Fruit fly (Drosophila melanogaster) whole organism, embryonic: ENCODE measurements around the gene Tcs6.
A peak's percentile ranks its signal among the peaks of the same experiment; 100 is the strongest.

ENCODE experiments used
- Abd-B ChIP-seq: fragments of 200-800 bp; sonication (Bioruptor generic); optimal IDR thresholded peaks from 2 replicates; lab custom pipeline; 2018; ENCODE audit warnings: missing biosample characterization, mild to moderate bottlenecking, missing genetic modification characterization, moderate library complexity
- B-H1 ChIP-seq: fragments of 200-800 bp; sonication (Bioruptor generic); IDR thresholded peaks from 3 replicates; pipeline ENCODE4 v1.3.6; 2022; ENCODE audit warnings: missing biosample characterization, missing genetic modification characterization
- BEAF-32 ChIP-seq: fragments of 200-800 bp; sonication (Bioruptor generic); optimal IDR thresholded peaks from 3 replicates; lab custom pipeline; 2017; ENCODE audit warnings: missing biosample characterization, missing genetic modification characterization, mild to moderate bottlenecking, moderate library complexity, missing genetic modification reagents
- CG10274 ChIP-seq: fragments of 200-800 bp; sonication (Bioruptor generic); optimal IDR thresholded peaks from 3 replicates; lab custom pipeline; 2017; ENCODE audit warnings: missing biosample characterization, mild to moderate bottlenecking, missing genetic modification characterization
- CG10431 ChIP-seq: fragments of 200-800 bp; sonication (Bioruptor generic); optimal IDR thresholded peaks from 3 replicates; lab custom pipeline; 2018; ENCODE audit warnings: missing biosample characterization, mild to moderate bottlenecking, missing genetic modification characterization
- CG10462 ChIP-seq: fragments of 200-800 bp; sonication (Bioruptor generic); optimal IDR thresholded peaks from 2 replicates; lab custom pipeline; 2016; ENCODE audit warnings: missing biosample characterization, missing genetic modification characterization
- CG12219 ChIP-seq: fragments of 200-800 bp; sonication (Bioruptor generic); optimal IDR thresholded peaks from 3 replicates; lab custom pipeline; 2018; ENCODE audit warnings: missing biosample characterization, mild to moderate bottlenecking, missing genetic modification characterization
- CG12769 ChIP-seq: fragments of 200-800 bp; sonication (Bioruptor generic); optimal IDR thresholded peaks from 2 replicates; lab custom pipeline; 2019; ENCODE audit warnings: missing biosample characterization, mild to moderate bottlenecking, missing genetic modification characterization, moderate library complexity
- CG13775 ChIP-seq: fragments of 200-800 bp; sonication (Bioruptor generic); optimal IDR thresholded peaks from 3 replicates; lab custom pipeline; 2017; ENCODE audit warnings: missing biosample characterization, mild to moderate bottlenecking, missing genetic modification characterization
- CG17912 ChIP-seq: fragments of 200-800 bp; sonication (Bioruptor generic); optimal IDR thresholded peaks from 2 replicates; lab custom pipeline; 2018; ENCODE audit warnings: missing biosample characterization, mild to moderate bottlenecking, missing genetic modification characterization
- CG2129 ChIP-seq: fragments of 200-800 bp; sonication (Bioruptor generic); IDR thresholded peaks from 2 replicates; pipeline ENCODE4 v1.3.6; 2022; ENCODE audit warnings: missing biosample characterization, missing genetic modification characterization; ENCODE audit not compliant: partially characterized antibody
- CG32772 ChIP-seq: fragments of 200-800 bp; sonication (Bioruptor generic); IDR thresholded peaks from 2 replicates; pipeline ENCODE4 v1.3.6; 2022; ENCODE audit warnings: missing biosample characterization, missing genetic modification characterization
- CG3847 ChIP-seq: fragments of 200-800 bp; sonication (Bioruptor generic); IDR thresholded peaks from 2 replicates; pipeline ENCODE4 v1.3.6; 2022; ENCODE audit warnings: missing biosample characterization, missing genetic modification characterization
- CG4617 ChIP-seq: fragments of 200-800 bp; sonication (Bioruptor generic); optimal IDR thresholded peaks from 3 replicates; lab custom pipeline; 2016; ENCODE audit warnings: missing biosample characterization, missing genetic modification characterization, borderline replicate concordance
- CG6272 ChIP-seq: fragments of 200-800 bp; sonication (Bioruptor generic); IDR thresholded peaks from 2 replicates; pipeline ENCODE4 v1.3.6; 2022; ENCODE audit warnings: missing biosample characterization, missing genetic modification characterization
- CG6654 ChIP-seq: fragments of 200-800 bp; sonication (Bioruptor generic); optimal IDR thresholded peaks from 2 replicates; lab custom pipeline; 2017; ENCODE audit warnings: missing biosample characterization, mild to moderate bottlenecking, missing genetic modification characterization
- CG6689 ChIP-seq: fragments of 200-800 bp; sonication (Bioruptor generic); IDR thresholded peaks from 2 replicates; pipeline ENCODE4 v1.3.6; 2022; ENCODE audit warnings: missing biosample characterization, missing genetic modification characterization
- CG6765 ChIP-seq: fragments of 200-800 bp; sonication (Bioruptor generic); optimal IDR thresholded peaks from 3 replicates; lab custom pipeline; 2017; ENCODE audit warnings: missing biosample characterization, mild to moderate bottlenecking, missing genetic modification characterization
- CG7786 ChIP-seq: fragments of 200-800 bp; sonication (Bioruptor generic); optimal IDR thresholded peaks from 2 replicates; lab custom pipeline; 2016; ENCODE audit warnings: missing biosample characterization, missing genetic modification characterization
- CG7963 ChIP-seq: fragments of 200-800 bp; sonication (Bioruptor generic); IDR thresholded peaks from 3 replicates; pipeline ENCODE4 v1.3.6; 2022; ENCODE audit warnings: missing biosample characterization, missing genetic modification characterization; ENCODE audit not compliant: partially characterized antibody
- CG8924 ChIP-seq: fragments of 200-800 bp; optimal IDR thresholded peaks from 3 replicates; lab custom pipeline; 2019; ENCODE audit warnings: missing biosample characterization, mild to moderate bottlenecking, missing genetic modification characterization, moderate library complexity
- CG9876 ChIP-seq: fragments of 200-800 bp; sonication (Bioruptor generic); optimal IDR thresholded peaks from 2 replicates; lab custom pipeline; 2016; ENCODE audit warnings: missing biosample characterization, missing genetic modification characterization
- Dek ChIP-seq: fragments of 200-800 bp; sonication (Bioruptor generic); optimal IDR thresholded peaks from 3 replicates; lab custom pipeline; 2019; ENCODE audit warnings: missing biosample characterization, mild to moderate bottlenecking, missing genetic modification characterization, moderate library complexity
- Dip2 ChIP-seq: fragments of 200-800 bp; sonication (Bioruptor generic); IDR thresholded peaks from 2 replicates; pipeline ENCODE4 v1.3.6; 2022; ENCODE audit warnings: missing biosample characterization, missing genetic modification characterization
- Dll ChIP-seq: fragments of 200-800 bp; sonication (Bioruptor generic); IDR thresholded peaks from 4 replicates; pipeline ENCODE4 v1.3.6; 2022; ENCODE audit warnings: missing biosample characterization, missing genetic modification characterization; ENCODE audit not compliant: partially characterized antibody
- H2.0 ChIP-seq: fragments of 200-800 bp; sonication (Bioruptor generic); IDR thresholded peaks from 2 replicates; pipeline ENCODE4 v1.3.6; 2022; ENCODE audit warnings: missing biosample characterization, missing genetic modification characterization
- Lim3 ChIP-seq: fragments of 200-800 bp; sonication (Bioruptor generic); IDR thresholded peaks from 2 replicates; pipeline ENCODE4 v1.3.6; 2022; ENCODE audit warnings: missing biosample characterization, missing genetic modification characterization
- Optix ChIP-seq: fragments of 200-800 bp; sonication (Bioruptor generic); IDR thresholded peaks from 3 replicates; pipeline ENCODE4 v1.3.6; 2022; ENCODE audit warnings: missing biosample characterization, missing genetic modification characterization
- Ptx1 ChIP-seq: fragments of 200-800 bp; sonication (Bioruptor generic); IDR thresholded peaks from 2 replicates; pipeline ENCODE4 v1.3.6; 2022; ENCODE audit warnings: missing biosample characterization, missing genetic modification characterization
- Scr ChIP-seq: fragments of 200-800 bp; sonication (Bioruptor generic); IDR thresholded peaks from 2 replicates; pipeline ENCODE4 v1.3.6; 2022; ENCODE audit warnings: missing biosample characterization, missing genetic modification characterization; ENCODE audit not compliant: partially characterized antibody
- Xrp1 ChIP-seq: fragments of 200-800 bp; sonication (Bioruptor generic); IDR thresholded peaks from 2 replicates; pipeline ENCODE4 v1.3.6; 2022; ENCODE audit warnings: missing biosample characterization, missing genetic modification characterization
- al ChIP-seq: fragments of 200-800 bp; sonication (Bioruptor generic); IDR thresholded peaks from 2 replicates; pipeline ENCODE4 v1.3.6; 2022; ENCODE audit warnings: missing biosample characterization, missing genetic modification characterization
- cato ChIP-seq: fragments of 200-800 bp; sonication (Bioruptor generic); optimal IDR thresholded peaks from 2 replicates; lab custom pipeline; 2016; ENCODE audit warnings: missing biosample characterization, missing genetic modification characterization, borderline replicate concordance
- chif ChIP-seq, 2 experiments: fragments of 200-800 bp; sonication (Bioruptor generic); optimal IDR thresholded peaks; 3 replicates each; lab custom pipeline; 2016; ENCODE audit warnings: missing biosample characterization in 2 of 2, missing genetic modification characterization in 2 of 2
- corto ChIP-seq: fragments of 200-800 bp; sonication (Bioruptor generic); optimal IDR thresholded peaks from 2 replicates; lab custom pipeline; 2016; ENCODE audit warnings: missing biosample characterization, mild to moderate bottlenecking, missing genetic modification characterization, moderate library complexity
- crol ChIP-seq: fragments of 200-800 bp; sonication (Bioruptor generic); IDR thresholded peaks from 2 replicates; pipeline ENCODE4 v1.3.6; 2022; ENCODE audit warnings: missing biosample characterization, missing genetic modification characterization
- dan ChIP-seq: fragments of 200-800 bp; sonication (Bioruptor generic); IDR thresholded peaks from 2 replicates; pipeline ENCODE4 v1.3.6; 2022; ENCODE audit warnings: missing biosample characterization, missing genetic modification characterization
- dmrt11E ChIP-seq: fragments of 200-800 bp; sonication (Bioruptor generic); optimal IDR thresholded peaks from 3 replicates; lab custom pipeline; 2018; ENCODE audit warnings: missing biosample characterization, mild to moderate bottlenecking, missing genetic modification characterization, moderate library complexity
- grau ChIP-seq: fragments of 200-800 bp; optimal IDR thresholded peaks from 3 replicates; lab custom pipeline; 2019; ENCODE audit warnings: missing biosample characterization, mild to moderate bottlenecking, missing genetic modification characterization, moderate library complexity
- ind ChIP-seq: fragments of 200-800 bp; sonication (Bioruptor generic); optimal IDR thresholded peaks from 3 replicates; lab custom pipeline; 2016; ENCODE audit warnings: missing biosample characterization, missing genetic modification characterization
- org-1 ChIP-seq: fragments of 200-800 bp; sonication (Bioruptor generic); optimal IDR thresholded peaks from 2 replicates; lab custom pipeline; 2017; ENCODE audit warnings: missing biosample characterization, missing genetic modification characterization
- pho ChIP-seq: fragments of 200-800 bp; sonication (Bioruptor generic); optimal IDR thresholded peaks from 2 replicates; lab custom pipeline; 2016; ENCODE audit warnings: missing biosample characterization, missing genetic modification characterization
- salm ChIP-seq: fragments of 200-800 bp; sonication (Bioruptor generic); optimal IDR thresholded peaks from 2 replicates; lab custom pipeline; 2018; ENCODE audit warnings: missing biosample characterization, mild to moderate bottlenecking, missing genetic modification characterization
- sc ChIP-seq, 3 experiments: fragments of >200 bp in 2 of 3; fragments of 200-800 bp in 1 of 3; sonication (Bioruptor generic) in 1 of 3; optimal IDR thresholded peaks; 2 replicates in 2 of 3; 3 replicates in 1 of 3; lab custom pipeline; 2017; ENCODE audit warnings: mild to moderate bottlenecking in 1 of 3, missing biosample characterization in 1 of 3, missing genetic modification characterization in 1 of 3, missing genetic modification reagents in 1 of 3
- sisA ChIP-seq: fragments of 200-800 bp; sonication (Bioruptor generic); IDR thresholded peaks from 2 replicates; pipeline ENCODE4 v1.3.6; 2022; ENCODE audit warnings: missing biosample characterization, missing genetic modification characterization
- ssp ChIP-seq: fragments of 200-800 bp; sonication (Bioruptor generic); IDR thresholded peaks from 2 replicates; pipeline ENCODE4 v1.3.6; 2022; ENCODE audit warnings: missing biosample characterization, missing genetic modification characterization
- ttk ChIP-seq: fragments of 200-800 bp; sonication (Bioruptor generic); IDR thresholded peaks from 2 replicates; pipeline ENCODE4 v2.1.2; 2022; ENCODE audit warnings: missing biosample characterization, missing genetic modification characterization
- unpg ChIP-seq: fragments of 200-800 bp; sonication (Bioruptor generic); optimal IDR thresholded peaks from 3 replicates; lab custom pipeline; 2018; ENCODE audit warnings: missing biosample characterization, mild to moderate bottlenecking, missing genetic modification characterization, moderate library complexity
- vvl ChIP-seq: fragments of 200-800 bp; sonication (Bioruptor generic); IDR thresholded peaks from 2 replicates; pipeline ENCODE4 v1.3.6; 2022; ENCODE audit warnings: missing biosample characterization, missing genetic modification characterization
- yki ChIP-seq: fragments of >200 bp; optimal IDR thresholded peaks from 3 replicates; lab custom pipeline; 2018
- zen ChIP-seq: fragments of 200-800 bp; sonication (Bioruptor generic); optimal IDR thresholded peaks from 3 replicates; lab custom pipeline; 2018; ENCODE audit warnings: missing biosample characterization, mild to moderate bottlenecking, missing genetic modification characterization, moderate library complexity

Gene Tcs6

dm6 chr3R:26072477-26072876 lies 14.5 kb upstream of the Tcs6 start (continued):
- no peak for TF ChIP-seq Dek (tag; lab: Kevin White, UChicago)
- TF ChIP-seq CG10274 (GFP tag; lab: Kevin White, UChicago) = no peak
- no peak for TF ChIP-seq CG10431 (GFP tag; lab: Kevin White, UChicago)
- peak; percentile 33; the same call in 1 of the 2 replicates for TF ChIP-seq ttk
- no peak for TF ChIP-seq CG13775 (GFP tag; lab: Kevin White, UChicago)
- peak; percentile 64 for TF ChIP-seq Xrp1 (GFP tag; lab: Robert Waterston, UW)
- no peak for TF ChIP-seq CG6272 (GFP tag; lab: Robert Waterston, UW)
- TF ChIP-seq cato (GFP tag; lab: Kevin White, UChicago) = no peak
- no peak for TF ChIP-seq BEAF-32 (GFP tag; lab: Kevin White, UChicago)
- TF ChIP-seq org-1 (GFP tag; lab: Kevin White, UChicago) = no peak
- peak; percentile 51 for TF ChIP-seq dmrt11E (tag; lab: Kevin White, UChicago)
- TF ChIP-seq Abd-B = no peak
- no peak for TF ChIP-seq CG17912
- TF ChIP-seq yki = no peak
- no peak for TF ChIP-seq unpg (GFP tag; lab: Kevin White, UChicago)
- TF ChIP-seq ind (GFP tag; lab: Kevin White, UChicago) = no peak
- no peak for TF ChIP-seq crol (GFP tag; lab: Robert Waterston, UW)
- TF ChIP-seq CG6689 (GFP tag; lab: Robert Waterston, UW) = peak; percentile 57
- no peak for TF ChIP-seq CG4617 (GFP tag; lab: Kevin White, UChicago)
- TF ChIP-seq sisA (GFP tag; lab: Robert Waterston, UW) = 0 out of 2 replicates have a peak, but pooled peaks have one; percentile 16
- TF ChIP-seq Optix (GFP tag; lab: Robert Waterston, UW) = 0 out of 3 replicates have a peak, but pooled peaks have one; percentile 36
- no peak for TF ChIP-seq CG6765 (GFP tag; lab: Kevin White, UChicago)
- no peak for TF ChIP-seq pho (GFP tag; lab: Kevin White, UChicago)
- no peak for TF ChIP-seq CG7963 (GFP tag; lab: Robert Waterston, UW)
- TF ChIP-seq B-H1 (GFP tag; lab: Robert Waterston, UW) = no peak
- TF ChIP-seq CG6654 = no peak
- TF ChIP-seq Dip2 (GFP tag; lab: Robert Waterston, UW) = no peak
- TF ChIP-seq Dll = no peak
- TF ChIP-seq CG12219 (GFP tag; lab: Kevin White, UChicago) = no peak
- TF ChIP-seq corto (GFP tag; lab: Kevin White, UChicago) = peak; percentile 10
- TF ChIP-seq CG12769 (tag; lab: Kevin White, UChicago) = no peak
- TF ChIP-seq al (GFP tag; lab: Robert Waterston, UW) = no peak
- no peak for TF ChIP-seq salm (tag; lab: Kevin White, UChicago)
- TF ChIP-seq vvl (GFP tag; lab: Robert Waterston, UW) = peak; percentile 80
- no peak for TF ChIP-seq zen (tag; lab: Kevin White, UChicago)
- no peak for TF ChIP-seq grau (tag; lab: Kevin White, UChicago)
- peak; percentile 36 to 38 for TF ChIP-seq chif (GFP tag; optimal IDR thresholded peaks at IDR 0.05; lab: Kevin White, UChicago)
- peak; percentile 36; the same call in 1 of the 2 replicates for TF ChIP-seq Ptx1
- TF ChIP-seq dan (GFP tag; lab: Robert Waterston, UW) = no peak
- 0 out of 2 replicates have a peak, but pooled peaks have one; percentile 7 for TF ChIP-seq ssp (GFP tag; lab: Robert Waterston, UW)
- 0 out of 2 replicates have a peak, but pooled peaks have one; percentile 16 for TF ChIP-seq H2.0 (GFP tag; lab: Robert Waterston, UW)
- TF ChIP-seq CG7786 = no peak
- TF ChIP-seq Lim3 (GFP tag; lab: Robert Waterston, UW) = no peak
- TF ChIP-seq CG32772 (GFP tag; lab: Robert Waterston, UW) = no peak
- no peak for TF ChIP-seq CG9876
- TF ChIP-seq CG10462 (GFP tag; lab: Kevin White, UChicago) = no peak
- TF ChIP-seq Scr = no peak
- TF ChIP-seq CG8924 (tag; lab: Kevin White, UChicago) = no peak
- TF ChIP-seq sc (optimal IDR thresholded peaks at IDR 0.05; lab: Kevin White, UChicago) = no peak
- TF ChIP-seq sc (GFP tag; optimal IDR thresholded peaks at IDR 0.05; lab: Kevin White, UChicago) = no peak
- no peak for TF ChIP-seq CG2129
- no peak for TF ChIP-seq CG3847
